Fruit fly (Drosophila melanogaster): ENCODE results near the gene fz4.

- TF ChIP-seq ttk (optimal IDR thresholded peaks at IDR 0.05) (no peak), Sin3A (optimal IDR thresholded peaks at IDR 0.05) (no peak)
Observed at dm6 chrX:7095292-7095911, 14.7 kb downstream of the fz4 start.

All from Kc167 (cell line).